Fruit fly (Drosophila melanogaster) whole organism, wandering third instar larva: Measurements from ENCODE around the gene CG14205.

Source experiments
- Abd-B ChIP-seq: fragments of >200 bp; optimal IDR thresholded peaks from 2 replicates; lab custom pipeline; 2017; ENCODE audit warnings: missing biosample characterization, missing genetic modification characterization
- CG32264 ChIP-seq: fragments of 200-800 bp; sonication (Bioruptor generic); optimal IDR thresholded peaks from 2 replicates; lab custom pipeline; 2016; ENCODE audit warnings: missing biosample characterization, missing genetic modification characterization
- CG9705 ChIP-seq: fragments of 200-800 bp; sonication (Bioruptor generic); optimal IDR thresholded peaks from 2 replicates; lab custom pipeline; 2018; ENCODE audit warnings: missing biosample characterization, mild to moderate bottlenecking, missing genetic modification characterization
- Dfd ChIP-seq: fragments of >200 bp; optimal IDR thresholded peaks from 2 replicates; lab custom pipeline; 2017; ENCODE audit warnings: missing biosample characterization, missing genetic modification characterization
- HLH106 ChIP-seq: fragments of 200-800 bp; optimal IDR thresholded peaks from 3 replicates; lab custom pipeline; 2019; ENCODE audit warnings: missing biosample characterization, mild to moderate bottlenecking, missing genetic modification characterization, moderate library complexity
- Hr78 ChIP-seq: fragments of >200 bp; optimal IDR thresholded peaks from 2 replicates; lab custom pipeline; 2017; ENCODE audit warnings: missing biosample characterization, missing genetic modification characterization
- Hr83 ChIP-seq: fragments of 200-300 bp; sonication (Bioruptor generic); optimal IDR thresholded peaks from 2 replicates; lab custom pipeline; 2016; ENCODE audit warnings: missing biosample characterization, mild to moderate bottlenecking, missing genetic modification characterization, moderate library complexity; ENCODE audit not compliant: poor library complexity, severe bottlenecking
- Myc ChIP-seq: fragments of >200 bp; optimal IDR thresholded peaks from 2 replicates; lab custom pipeline; 2017
- N ChIP-seq: fragments of >200 bp; optimal IDR thresholded peaks from 2 replicates; lab custom pipeline; 2018; ENCODE audit warnings: missing biosample characterization, missing external identifiers, missing genetic modification characterization
- OdsH ChIP-seq: fragments of 200-800 bp; sonication (Bioruptor generic); optimal IDR thresholded peaks from 2 replicates; lab custom pipeline; 2016; ENCODE audit warnings: missing biosample characterization, mild to moderate bottlenecking, missing genetic modification characterization
- Vsx2 ChIP-seq: fragments of 200-300, 225-300 bp; sonication (Bioruptor generic); optimal IDR thresholded peaks from 2 replicates; lab custom pipeline; 2018; ENCODE audit warnings: missing biosample characterization, missing genetic modification characterization; ENCODE audit not compliant: partially characterized antibody
- br ChIP-seq: fragments of 200-800 bp; sonication (Bioruptor generic); optimal IDR thresholded peaks from 2 replicates; lab custom pipeline; 2016; ENCODE audit warnings: missing biosample characterization, missing genetic modification characterization
- brk ChIP-seq: fragments of 200-800 bp; sonication (Bioruptor generic); optimal IDR thresholded peaks from 2 replicates; lab custom pipeline; 2016; ENCODE audit warnings: missing biosample characterization, mild to moderate bottlenecking, missing genetic modification characterization
- dl ChIP-seq, 2 experiments: fragments of 175-275, 200-275 bp in 1 of 2; fragments of 200-275 bp in 1 of 2; sonication (Bioruptor generic); optimal IDR thresholded peaks; lab custom pipeline; 2018; ENCODE audit warnings: mild to moderate bottlenecking in 2 of 2, missing biosample characterization in 2 of 2, missing genetic modification characterization in 2 of 2, moderate library complexity in 2 of 2; ENCODE audit not compliant: partially characterized antibody in 2 of 2, insufficient read depth in 1 of 2
- dsf ChIP-seq: sonication (Bioruptor generic); optimal IDR thresholded peaks from 2 replicates; lab custom pipeline; 2016; ENCODE audit warnings: missing biosample characterization, missing genetic modification characterization, borderline replicate concordance
- ey ChIP-seq: fragments of 200-800 bp; sonication (Bioruptor generic); optimal IDR thresholded peaks from 2 replicates; lab custom pipeline; 2016; ENCODE audit warnings: missing biosample characterization, missing genetic modification characterization
- foxo ChIP-seq, 2 experiments: fragments of 200-800 bp; sonication (Bioruptor generic); optimal IDR thresholded peaks; 2 replicates in 1 of 2; 3 replicates in 1 of 2; lab custom pipeline; 2016 to 2017; ENCODE audit warnings: missing biosample characterization in 2 of 2, missing genetic modification characterization in 2 of 2
- fru ChIP-seq: fragments of 200-800 bp; sonication (Bioruptor generic); optimal IDR thresholded peaks from 3 replicates; lab custom pipeline; 2016; ENCODE audit warnings: missing biosample characterization, mild to moderate bottlenecking, missing genetic modification characterization
- h ChIP-seq: fragments of 200-800 bp; sonication (Bioruptor generic); optimal IDR thresholded peaks from 3 replicates; lab custom pipeline; 2016; ENCODE audit warnings: missing biosample characterization, mild to moderate bottlenecking, missing genetic modification characterization
- jim ChIP-seq: fragments of 175-275, 200-325 bp; sonication (Bioruptor generic); optimal IDR thresholded peaks from 2 replicates; lab custom pipeline; 2016; ENCODE audit warnings: missing biosample characterization, mild to moderate bottlenecking, missing genetic modification characterization
- lola ChIP-seq: fragments of >200 bp; optimal IDR thresholded peaks from 2 replicates; lab custom pipeline; 2017; ENCODE audit warnings: missing biosample characterization, missing genetic modification characterization
- psq ChIP-seq: fragments of 200-800 bp; sonication (Bioruptor generic); optimal IDR thresholded peaks from 3 replicates; lab custom pipeline; 2017; ENCODE audit warnings: missing biosample characterization, mild to moderate bottlenecking, missing genetic modification characterization, moderate library complexity
- sage ChIP-seq: fragments of 200-800 bp; sonication (Bioruptor generic); optimal IDR thresholded peaks from 2 replicates; lab custom pipeline; 2016; ENCODE audit warnings: missing biosample characterization, mild to moderate bottlenecking, missing genetic modification characterization
- sv ChIP-seq: fragments of 200-800 bp; sonication (Bioruptor generic); optimal IDR thresholded peaks from 3 replicates; lab custom pipeline; 2016; ENCODE audit warnings: missing biosample characterization, missing genetic modification characterization
- tai ChIP-seq: sonication (Bioruptor generic); optimal IDR thresholded peaks from 2 replicates; lab custom pipeline; 2016; ENCODE audit warnings: missing biosample characterization, missing genetic modification characterization
- woc ChIP-seq: sonication (Bioruptor generic); optimal IDR thresholded peaks from 2 replicates; lab custom pipeline; 2016; ENCODE audit warnings: missing biosample characterization, mild to moderate bottlenecking, missing genetic modification characterization

CG14205 gene

DNA sequence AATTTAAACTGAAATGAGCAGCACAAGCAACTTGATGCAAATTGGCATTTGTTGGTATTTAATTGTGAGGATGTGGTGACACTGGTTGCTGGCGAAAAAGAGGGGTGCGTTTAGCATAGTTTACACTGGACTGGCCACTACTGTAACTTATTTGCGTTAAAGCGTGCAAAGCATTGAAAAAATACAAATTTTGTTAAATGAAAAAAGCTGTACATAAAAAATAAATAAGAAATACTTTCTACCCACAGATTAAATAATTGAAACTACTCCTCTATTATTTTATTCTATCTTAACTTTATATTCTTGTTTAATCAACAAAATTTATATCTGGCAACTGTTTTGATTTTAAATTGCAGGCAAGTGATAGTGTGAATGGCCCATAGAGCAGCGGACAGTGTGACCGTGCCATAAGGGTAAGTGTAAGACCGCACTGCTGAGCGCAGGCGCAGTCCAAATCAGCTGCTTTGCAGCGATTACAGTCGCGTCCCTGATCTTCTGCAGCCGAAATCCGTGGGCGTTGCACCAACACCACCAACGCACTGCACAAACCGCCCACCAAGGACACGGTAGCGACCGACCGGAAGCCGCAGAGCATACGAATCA, 26.6 kb upstream of the CG14205 start, which contains the start of the genes Grip84 and car:
TSS of gene Grip84 (minus strand) at position 51 of the 603 bp plus-strand sequence.
TSS of gene car (plus strand) at position 306 of the 603 bp plus-strand sequence.
- TF ChIP-seq tai (GFP tag; lab: Kevin White, UChicago) (no peak), Hr83 (GFP tag; lab: Kevin White, UChicago) (no peak), CG9705 (GFP tag; lab: Kevin White, UChicago) (peak; percentile 37), HLH106 (tag; lab: Kevin White, UChicago) (peak; percentile 66), fru (GFP tag; lab: Kevin White, UChicago) (peak; percentile 53), foxo (GFP tag; optimal IDR thresholded peaks at IDR 0.05; lab: Kevin White, UChicago) (no peak), ey (GFP tag; lab: Kevin White, UChicago) (peak; percentile 32), N (GFP tag; lab: Kevin White, UChicago) (peak; percentile 64), dl (GFP tag; optimal IDR thresholded peaks at IDR 0.05; lab: Kevin White, UChicago; ENCODE audit: insufficient read depth in 1 of 2, partially characterized antibody in 2 of 2) (no peak), sv (GFP tag; lab: Kevin White, UChicago) (peak; percentile 58), psq (GFP tag; lab: Kevin White, UChicago) (peak; percentile 48)

DNA sequence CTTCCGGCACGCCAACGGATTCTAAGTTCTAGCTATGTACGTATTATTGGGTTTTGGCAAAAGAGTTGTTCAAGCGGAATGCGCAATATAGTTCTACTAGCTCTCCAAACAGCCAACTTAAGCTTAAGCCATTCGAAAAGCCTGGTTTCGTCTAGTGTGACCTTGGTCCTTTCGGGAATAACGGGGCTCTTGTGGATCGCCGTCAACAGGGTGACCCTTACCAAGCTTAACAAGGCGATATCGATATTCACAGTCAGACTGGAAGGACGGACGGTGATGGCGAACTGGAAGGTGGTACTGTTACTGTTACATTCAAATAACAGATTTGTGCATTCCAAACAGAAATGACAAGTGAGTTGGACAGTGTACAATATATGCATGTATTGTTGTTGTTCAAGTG, 18.7 kb upstream of the CG14205 start:
- no peak for TF ChIP-seq dsf (GFP tag; lab: Kevin White, UChicago)
- TF ChIP-seq woc = no peak
- no peak for TF ChIP-seq jim (GFP tag; lab: Kevin White, UChicago)

DNA sequence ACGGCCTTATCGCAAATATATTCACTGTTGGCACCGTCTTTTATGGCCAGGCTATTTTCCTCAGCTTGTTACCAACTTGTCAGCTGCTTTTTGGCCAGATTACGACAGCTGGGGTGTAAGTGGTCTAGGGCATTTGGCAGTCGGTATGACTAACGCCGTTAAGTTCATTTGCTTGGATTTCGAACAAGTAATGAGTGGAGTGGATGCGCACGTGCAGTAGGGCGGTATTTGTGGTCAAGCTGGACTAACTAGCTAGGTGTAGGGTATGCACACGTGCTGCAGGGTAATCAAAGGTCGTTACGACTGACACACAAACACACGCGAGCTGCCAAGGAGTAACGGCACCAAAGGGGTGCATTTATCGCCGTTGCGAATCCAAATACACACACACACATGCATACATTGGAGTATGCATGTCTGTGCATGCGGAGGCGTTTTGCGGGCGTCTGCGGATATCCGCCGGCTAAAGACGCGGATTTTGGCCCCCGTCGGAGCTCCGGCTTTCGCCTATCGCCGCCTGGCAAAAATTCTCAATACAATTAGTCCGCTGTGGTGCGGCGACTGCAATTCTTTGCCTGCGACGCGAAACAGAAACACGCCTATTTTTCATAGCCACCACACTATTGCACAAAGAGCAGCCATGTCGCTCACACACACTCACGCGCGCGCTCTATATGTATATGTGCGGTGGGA, 14.3 kb upstream of the CG14205 start:
- TF ChIP-seq Vsx2 (GFP tag; lab: Kevin White, UChicago) (no peak), Abd-B (GFP tag; lab: Kevin White, UChicago) (peak; percentile 8), N (GFP tag; lab: Kevin White, UChicago) (peak; percentile 83)

DNA sequence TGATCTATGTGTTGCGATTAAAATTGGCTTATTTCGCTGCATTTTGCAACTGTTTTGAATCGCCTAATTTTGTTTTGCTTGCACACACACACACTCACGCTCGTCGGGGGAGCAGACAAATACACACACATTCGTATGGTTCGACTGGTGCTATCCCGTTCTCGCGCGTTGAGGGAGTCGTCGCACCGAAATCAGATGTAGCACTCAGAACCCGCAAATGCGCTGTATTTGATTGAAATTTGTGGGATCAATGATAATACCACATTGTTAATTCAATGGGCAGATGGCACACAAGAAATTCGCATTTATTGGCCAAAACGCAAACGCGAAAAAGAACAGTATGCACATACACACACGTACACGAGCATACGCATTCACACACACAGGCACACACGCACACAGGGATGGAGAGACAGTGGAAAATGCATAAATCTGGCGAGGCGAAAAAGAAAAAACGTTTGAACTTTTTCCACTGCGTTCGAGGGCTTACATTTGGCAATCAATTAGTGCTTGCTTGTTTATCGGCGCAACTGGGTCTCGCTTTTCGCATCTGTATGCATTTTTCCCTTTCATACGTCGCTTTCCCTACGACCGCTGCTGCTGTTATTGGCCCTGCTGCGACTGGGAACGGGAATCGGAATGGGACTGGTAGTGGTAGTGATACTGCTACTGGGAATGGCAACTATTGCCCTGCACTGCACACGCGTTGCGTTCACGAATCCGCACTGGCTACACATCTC, 13.3 kb upstream of the CG14205 start:
- no peak for TF ChIP-seq Myc (lab: Kevin White, UChicago)
- TF ChIP-seq tai (GFP tag; lab: Kevin White, UChicago) = no peak
- TF ChIP-seq foxo (GFP tag; optimal IDR thresholded peaks at IDR 0.05; lab: Kevin White, UChicago) = peak in 1 of 2 experiments; percentile 33
- peak; percentile 33 for TF ChIP-seq h
- TF ChIP-seq OdsH (GFP tag; lab: Kevin White, UChicago) = no peak
- TF ChIP-seq sage (GFP tag; lab: Kevin White, UChicago) = no peak
- TF ChIP-seq N (GFP tag; lab: Kevin White, UChicago) = peak; percentile 89
- TF ChIP-seq Hr78 (GFP tag; lab: Kevin White, UChicago) = peak; percentile 24
- no peak for TF ChIP-seq fru (GFP tag; lab: Kevin White, UChicago)
- peak; percentile 73 for TF ChIP-seq Abd-B (GFP tag; lab: Kevin White, UChicago)

DNA sequence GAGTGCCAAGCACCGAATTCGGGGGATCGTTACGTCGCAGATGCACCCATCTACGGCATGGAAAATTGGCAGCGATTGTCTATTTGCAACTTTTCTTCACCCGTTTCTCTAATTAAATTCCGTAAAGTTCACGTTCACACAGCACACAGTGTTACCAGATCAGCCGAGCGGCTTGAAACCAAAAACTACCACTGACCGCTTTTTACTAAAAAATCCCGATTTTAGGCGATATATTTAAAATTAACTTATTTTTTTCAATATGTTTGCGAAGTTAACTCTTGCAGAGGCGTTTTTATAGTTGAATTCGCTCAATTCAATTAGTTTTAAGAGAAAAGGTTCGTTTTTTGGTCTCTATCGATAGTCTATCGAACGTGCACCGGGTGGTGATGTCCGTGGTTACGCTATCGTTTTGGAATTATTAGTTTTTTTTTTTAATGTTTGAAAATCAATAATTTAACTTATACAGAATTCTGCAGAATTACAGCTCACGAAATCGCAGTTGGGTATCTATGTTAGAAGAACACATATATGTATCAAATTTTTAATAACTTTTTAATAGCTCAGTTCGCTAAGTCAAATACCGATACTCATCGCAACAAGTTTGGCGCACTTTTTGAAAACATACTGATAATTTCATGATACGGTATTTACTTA, 12.6 kb upstream of the CG14205 start, which contains the start of gene Tao:
TSS of gene Tao (minus strand) at position 153 of the 654 bp plus-strand sequence.
- TF ChIP-seq Dfd (GFP tag; lab: Kevin White, UChicago) = no peak
- TF ChIP-seq woc = peak; percentile 11
- no peak for TF ChIP-seq CG32264 (GFP tag; lab: Kevin White, UChicago)
- TF ChIP-seq lola (GFP tag; lab: Kevin White, UChicago) = no peak
- no peak for TF ChIP-seq br (GFP tag; lab: Kevin White, UChicago)
- no peak for TF ChIP-seq Hr83 (GFP tag; lab: Kevin White, UChicago)
- no peak for TF ChIP-seq sv (GFP tag; lab: Kevin White, UChicago)
- TF ChIP-seq brk (GFP tag; lab: Kevin White, UChicago) = no peak
- no peak for TF ChIP-seq N (GFP tag; lab: Kevin White, UChicago)
- no peak for TF ChIP-seq OdsH (GFP tag; lab: Kevin White, UChicago)
- no peak for TF ChIP-seq dsf (GFP tag; lab: Kevin White, UChicago)
- no peak for TF ChIP-seq dl (GFP tag; optimal IDR thresholded peaks at IDR 0.05; lab: Kevin White, UChicago; ENCODE audit: insufficient read depth in 1 of 2, partially characterized antibody in 2 of 2)
- TF ChIP-seq h = peak; percentile 29
